Fruit fly (Drosophila melanogaster) Kc167 (cell line): ENCODE measurements around the gene Osi9.

Experiments
- Sin3A ChIP-seq: fragments of >200 bp; optimal IDR thresholded peaks from 2 replicates; lab custom pipeline; 2018; ENCODE audit warnings: missing external identifiers
- h ChIP-seq: fragments of >200 bp; optimal IDR thresholded peaks from 3 replicates; lab custom pipeline; 2018; ENCODE audit warnings: missing external identifiers
- psq ChIP-seq: fragments of >200 bp; optimal IDR thresholded peaks from 2 replicates; lab custom pipeline; 2017; ENCODE audit warnings: missing external identifiers
- ttk ChIP-seq: sonication (Bioruptor generic); optimal IDR thresholded peaks from 2 replicates; lab custom pipeline; 2017; ENCODE audit warnings: missing external identifiers

dm6 chr3R:6248694-6249093 lies 11.3 kb upstream of the Osi9 start, which contains the start of gene Osi7:
- TF ChIP-seq h (no peak), ttk (lab: Kevin White, UChicago) (no peak), psq (lab: Kevin White, UChicago) (no peak), Sin3A (lab: Kevin White, UChicago) (no peak)
